Worm (Caenorhabditis elegans) whole organism, late embryonic: Measurements from ENCODE around the gene idpc-4.

Experiments used
- C08G9.2 ChIP-seq: sonication (generic microtip); optimal IDR thresholded peaks from 2 replicates; lab custom pipeline; 2016; ENCODE audit warnings: mild to moderate bottlenecking, missing genetic modification characterization, moderate library complexity, missing compliant biosample characterization
- K02D7.2 ChIP-seq: sonication (generic microtip); optimal IDR thresholded peaks from 2 replicates; lab custom pipeline; 2017; ENCODE audit warnings: mild to moderate bottlenecking, missing genetic modification characterization, missing compliant biosample characterization
- K09A11.1 ChIP-seq: sonication (generic microtip); optimal IDR thresholded peaks from 2 replicates; lab custom pipeline; 2017; ENCODE audit warnings: antibody characterized with exemption, mild to moderate bottlenecking, missing genetic modification characterization, missing compliant biosample characterization; ENCODE audit not compliant: insufficient read depth
- T23F11.4 ChIP-seq: fragments of 200-800 bp; sonication (Bioruptor generic); optimal IDR thresholded peaks from 2 replicates; lab custom pipeline; 2018; ENCODE audit warnings: mild to moderate bottlenecking, missing genetic modification characterization, missing compliant biosample characterization
- ceh-14 ChIP-seq: sonication (generic microtip); optimal IDR thresholded peaks from 2 replicates; lab custom pipeline; 2016; ENCODE audit warnings: missing genotype, missing genetic modification characterization, missing compliant biosample characterization
- ceh-18 ChIP-seq: sonication (generic microtip); optimal IDR thresholded peaks from 2 replicates; lab custom pipeline; 2016; ENCODE audit warnings: missing genetic modification characterization, missing compliant biosample characterization
- ceh-22 ChIP-seq: sonication (generic microtip); optimal IDR thresholded peaks from 2 replicates; lab custom pipeline; 2017; ENCODE audit warnings: missing biosample characterization, missing genetic modification characterization
- ceh-24 ChIP-seq: sonication (generic microtip); optimal IDR thresholded peaks from 2 replicates; lab custom pipeline; 2016; ENCODE audit warnings: mild to moderate bottlenecking, missing genetic modification characterization, missing compliant biosample characterization
- ceh-31 ChIP-seq: sonication (generic microtip); optimal IDR thresholded peaks from 2 replicates; lab custom pipeline; 2016; ENCODE audit warnings: missing genetic modification characterization, missing compliant biosample characterization
- ceh-45 ChIP-seq: fragments of 200-800 bp; sonication (Bioruptor generic); IDR thresholded peaks from 2 replicates; pipeline ENCODE4 v1.3.6; 2022; ENCODE audit warnings: missing genetic modification reagents, missing genetic modification characterization, missing compliant biosample characterization
- ceh-48 ChIP-seq: sonication (generic microtip); optimal IDR thresholded peaks from 2 replicates; lab custom pipeline; 2016; ENCODE audit warnings: missing genetic modification characterization, inconsistent platforms, missing compliant biosample characterization
- ceh-6 ChIP-seq: fragments of 200-800 bp; sonication (Bioruptor generic); optimal IDR thresholded peaks from 2 replicates; lab custom pipeline; 2018; ENCODE audit warnings: mild to moderate bottlenecking, missing genetic modification characterization, missing compliant biosample characterization
- che-1 ChIP-seq: sonication (generic microtip); optimal IDR thresholded peaks from 2 replicates; lab custom pipeline; 2016; ENCODE audit warnings: mild to moderate bottlenecking, missing genetic modification characterization, missing compliant biosample characterization
- ets-4 ChIP-seq: sonication (generic microtip); optimal IDR thresholded peaks from 2 replicates; lab custom pipeline; 2016; ENCODE audit warnings: missing genetic modification characterization, missing compliant biosample characterization
- eyg-1 ChIP-seq: sonication (generic microtip); optimal IDR thresholded peaks from 2 replicates; lab custom pipeline; 2016; ENCODE audit warnings: missing genotype, missing genetic modification characterization, missing compliant biosample characterization
- fax-1 ChIP-seq: sonication (generic microtip); optimal IDR thresholded peaks from 2 replicates; lab custom pipeline; 2016; ENCODE audit warnings: missing genotype, missing genetic modification characterization, missing compliant biosample characterization
- fkh-10 ChIP-seq: fragments of 150-350 bp; optimal IDR thresholded peaks from 2 replicates; lab custom pipeline; 2014; ENCODE audit warnings: missing biosample characterization, missing genetic modification reagents, missing genetic modification characterization
- fkh-6 ChIP-seq: sonication (generic microtip); optimal IDR thresholded peaks from 2 replicates; lab custom pipeline; 2016; ENCODE audit warnings: missing genetic modification characterization, missing compliant biosample characterization
- gmeb-2 ChIP-seq: sonication (generic microtip); optimal IDR thresholded peaks from 2 replicates; lab custom pipeline; 2016; ENCODE audit warnings: missing genetic modification characterization, inconsistent platforms, missing compliant biosample characterization
- hlh-13 ChIP-seq: fragments of 200-800 bp; sonication (Bioruptor generic); optimal IDR thresholded peaks from 2 replicates; lab custom pipeline; 2018; ENCODE audit warnings: mild to moderate bottlenecking, missing genetic modification characterization, missing compliant biosample characterization
- hlh-15 ChIP-seq: sonication (generic microtip); optimal IDR thresholded peaks from 2 replicates; lab custom pipeline; 2016; ENCODE audit warnings: missing genetic modification characterization, missing compliant biosample characterization
- hlh-30 ChIP-seq: sonication (generic microtip); optimal IDR thresholded peaks from 2 replicates; lab custom pipeline; 2017; ENCODE audit warnings: antibody characterized with exemption, missing genetic modification characterization, missing compliant biosample characterization; ENCODE audit not compliant: insufficient read depth
- hlh-8 ChIP-seq: sonication (generic microtip); optimal IDR thresholded peaks from 2 replicates; lab custom pipeline; 2016; ENCODE audit warnings: missing genotype, missing genetic modification characterization, missing compliant biosample characterization
- lim-6 ChIP-seq: sonication (generic microtip); optimal IDR thresholded peaks from 2 replicates; lab custom pipeline; 2016; ENCODE audit warnings: missing genetic modification characterization, missing compliant biosample characterization
- mec-3 ChIP-seq: sonication (generic microtip); optimal IDR thresholded peaks from 2 replicates; lab custom pipeline; 2016; ENCODE audit warnings: borderline replicate concordance, missing genetic modification characterization, missing compliant biosample characterization
- nhr-11 ChIP-seq: fragments of 150-350 bp; optimal IDR thresholded peaks from 2 replicates; lab custom pipeline; 2014; ENCODE audit warnings: missing biosample characterization, missing genetic modification characterization
- nhr-232 ChIP-seq: sonication (generic microtip); optimal IDR thresholded peaks from 2 replicates; lab custom pipeline; 2016; ENCODE audit warnings: missing genetic modification characterization, missing compliant biosample characterization
- odd-2 ChIP-seq: sonication (generic microtip); optimal IDR thresholded peaks from 2 replicates; lab custom pipeline; 2017; ENCODE audit warnings: antibody characterized with exemption, mild to moderate bottlenecking, missing genetic modification characterization, missing compliant biosample characterization
- pag-3 ChIP-seq: sonication (generic microtip); optimal IDR thresholded peaks from 2 replicates; lab custom pipeline; 2016; ENCODE audit warnings: missing compliant biosample characterization, missing genetic modification characterization, borderline replicate concordance
- pat-9 ChIP-seq: fragments of 200-800 bp; sonication (Bioruptor generic); optimal IDR thresholded peaks from 2 replicates; lab custom pipeline; 2018; ENCODE audit warnings: mild to moderate bottlenecking, missing genetic modification characterization, moderate library complexity, missing compliant biosample characterization
- pax-1 ChIP-seq: fragments of 150-350 bp; optimal IDR thresholded peaks from 2 replicates; lab custom pipeline; 2014; ENCODE audit warnings: missing biosample characterization, missing genetic modification characterization
- pha-2 ChIP-seq: sonication (generic microtip); optimal IDR thresholded peaks from 2 replicates; lab custom pipeline; 2017; ENCODE audit warnings: mild to moderate bottlenecking, missing genetic modification characterization, missing compliant biosample characterization
- pha-4 ChIP-seq: fragments of 150-350 bp; optimal IDR thresholded peaks from 2 replicates; lab custom pipeline; 2018; ENCODE audit warnings: missing biosample characterization, missing genetic modification reagents, missing genetic modification characterization
- pros-1 ChIP-seq: fragments of 150-350 bp; optimal IDR thresholded peaks from 2 replicates; lab custom pipeline; 2014; ENCODE audit warnings: missing biosample characterization, missing genetic modification reagents, missing genetic modification characterization
- ref-2 ChIP-seq: sonication (generic microtip); optimal IDR thresholded peaks from 2 replicates; lab custom pipeline; 2016; ENCODE audit warnings: missing genetic modification characterization, missing compliant biosample characterization
- sdc-2 ChIP-seq: sonication (generic microtip); optimal IDR thresholded peaks from 2 replicates; lab custom pipeline; 2016; ENCODE audit warnings: missing genotype, missing genetic modification characterization, missing compliant biosample characterization
- sox-2 ChIP-seq: fragments of 200-800 bp; sonication (Bioruptor generic); IDR thresholded peaks from 2 replicates; pipeline ENCODE4 v1.3.6; 2022; ENCODE audit warnings: missing genetic modification reagents, missing genetic modification characterization, missing compliant biosample characterization
- syd-9 ChIP-seq: sonication (generic microtip); optimal IDR thresholded peaks from 2 replicates; lab custom pipeline; 2016; ENCODE audit warnings: mild to moderate bottlenecking, missing genetic modification characterization, moderate library complexity, missing compliant biosample characterization
- unc-42 ChIP-seq: sonication (generic microtip); optimal IDR thresholded peaks from 2 replicates; lab custom pipeline; 2016; ENCODE audit warnings: missing genotype, missing genetic modification characterization, missing compliant biosample characterization
- unc-86 ChIP-seq: sonication (generic microtip); optimal IDR thresholded peaks from 2 replicates; lab custom pipeline; 2016; ENCODE audit warnings: missing genetic modification characterization, missing compliant biosample characterization
- zip-5 ChIP-seq: sonication (generic microtip); optimal IDR thresholded peaks from 2 replicates; lab custom pipeline; 2016; ENCODE audit warnings: missing genetic modification characterization, missing compliant biosample characterization

Gene idpc-4

DNA sequence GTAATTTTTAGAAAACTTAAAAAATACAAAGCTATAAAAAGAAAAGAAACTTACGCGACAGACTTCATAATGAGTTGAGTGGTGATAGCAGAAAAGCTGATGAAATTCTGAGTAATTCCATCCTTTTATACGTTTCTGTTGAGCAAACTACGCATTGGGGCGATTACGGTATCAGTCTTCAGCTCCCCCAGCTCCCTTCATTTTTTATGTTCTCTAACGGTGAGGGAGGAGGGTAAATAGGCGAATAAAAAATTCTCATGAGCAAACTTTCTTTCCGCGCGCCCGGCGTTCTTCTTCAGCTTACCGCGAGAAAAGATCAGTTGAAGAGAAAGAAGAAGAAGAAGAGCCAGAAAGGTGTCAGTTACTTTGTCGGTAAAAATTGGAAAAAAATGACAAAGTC, 6.3 kb upstream of the idpc-4 start, which contains the start of gene idpc-7:
idpc-7 (minus strand) TSS at position 101 of the 400 bp plus-strand sequence.
- TF ChIP-seq pag-3 = no peak
- no peak for TF ChIP-seq ceh-45 (GFP tag; lab: Robert Waterston, UW)
- TF ChIP-seq ceh-6 = no peak

DNA sequence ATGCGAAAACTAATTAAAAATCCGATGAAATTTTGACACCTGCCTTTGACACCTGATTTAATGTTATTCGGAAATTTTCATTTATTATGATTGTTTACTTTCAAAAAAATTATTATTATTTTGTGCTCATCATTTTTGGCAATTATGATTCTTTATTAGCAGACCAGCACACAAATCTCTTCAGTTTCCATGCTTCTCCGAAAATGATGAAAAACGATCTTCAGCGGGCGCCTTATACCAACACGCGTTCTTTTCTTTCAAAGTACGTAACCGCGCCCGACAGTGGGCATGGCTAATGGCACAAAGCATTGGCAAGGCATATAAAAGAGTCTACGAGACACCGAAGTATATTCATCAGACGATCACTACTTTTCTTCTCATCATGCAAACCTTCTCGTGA, 5.4 kb upstream of the idpc-4 start, which contains the start of gene idpc-6:
idpc-6 (plus strand) TSS at position 301 of the 400 bp plus-strand sequence.
- TF ChIP-seq fkh-10 (GFP tag; lab: Kevin White, UChicago) (no peak), unc-86 (tag; lab: Kevin White, UChicago) (no peak), nhr-232 (tag; lab: Kevin White, UChicago) (no peak), unc-42 (tag; lab: Kevin White, UChicago) (no peak), ceh-18 (tag; lab: Kevin White, UChicago) (no peak), odd-2 (no peak), ceh-31 (tag; lab: Kevin White, UChicago) (no peak), gmeb-2 (no peak), sox-2 (GFP tag; lab: Robert Waterston, UW) (no peak), hlh-15 (tag; lab: Kevin White, UChicago) (no peak), ceh-48 (no peak), ceh-14 (tag; lab: Kevin White, UChicago) (no peak)

DNA sequence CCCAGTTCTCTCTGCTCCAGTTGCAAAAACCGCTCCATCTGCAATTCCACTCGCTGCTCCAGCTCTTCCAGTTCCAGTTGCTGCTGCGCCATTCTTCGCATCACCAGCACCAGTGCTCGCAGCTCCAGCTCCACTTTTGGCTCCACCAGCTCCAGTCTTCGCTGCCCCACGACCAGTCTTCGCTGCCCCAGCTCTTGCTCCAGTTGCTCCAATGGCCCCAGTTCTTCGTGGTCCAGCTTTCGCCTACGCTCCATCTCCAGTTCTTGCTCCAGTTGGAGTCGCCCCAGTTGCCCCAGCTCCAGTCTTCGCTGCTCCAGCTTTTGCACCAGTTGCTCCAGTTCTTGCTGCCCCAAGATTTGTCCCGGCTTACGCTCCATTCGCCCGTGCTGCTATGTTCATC, 4.8 kb upstream of the idpc-4 start:
- TF ChIP-seq pros-1 (tag; lab: Kevin White, UChicago) (no peak), pax-1 (tag; lab: Kevin White, UChicago) (no peak), syd-9 (tag; lab: Kevin White, UChicago) (no peak), hlh-8 (tag; lab: Kevin White, UChicago) (no peak), mec-3 (tag; lab: Kevin White, UChicago) (no peak), ref-2 (tag; lab: Kevin White, UChicago) (no peak), ceh-14 (tag; lab: Kevin White, UChicago) (no peak), fkh-6 (tag; lab: Kevin White, UChicago) (no peak), hlh-13 (no peak), eyg-1 (tag; lab: Kevin White, UChicago) (no peak), pat-9 (tag; lab: Kevin White, UChicago) (no peak), ceh-31 (tag; lab: Kevin White, UChicago) (no peak), ceh-22 (tag; lab: Kevin White, UChicago) (no peak), zip-5 (no peak), nhr-11 (tag; lab: Kevin White, UChicago) (no peak), K02D7.2 (tag; lab: Kevin White, UChicago) (no peak), fkh-10 (GFP tag; lab: Kevin White, UChicago) (no peak), sdc-2 (tag; lab: Kevin White, UChicago) (no peak), pha-4 (tag; lab: Kevin White, UChicago) (no peak)

DNA sequence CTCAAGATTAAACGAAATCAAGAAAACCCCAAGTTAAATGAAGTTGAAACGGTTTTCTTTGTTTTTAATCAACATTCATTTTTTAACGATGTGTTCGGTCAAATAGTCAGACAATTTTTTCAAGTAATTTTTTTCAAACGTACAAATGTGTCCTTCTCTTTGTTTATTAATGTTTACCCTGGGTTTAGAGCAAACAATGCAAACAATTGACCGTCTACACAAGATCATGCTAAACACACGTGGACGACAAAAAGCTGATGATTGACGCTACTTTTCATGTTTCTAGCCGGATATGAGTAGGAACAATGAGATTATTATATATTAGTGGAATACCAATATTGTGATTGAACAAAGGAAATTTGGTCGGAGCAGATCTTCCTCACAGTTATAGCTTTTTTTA, 3.8 kb upstream of the idpc-4 start:
- TF ChIP-seq hlh-8 (tag; lab: Kevin White, UChicago) (no peak), K09A11.1 (tag; lab: Kevin White, UChicago) (no peak), syd-9 (tag; lab: Kevin White, UChicago) (no peak), ceh-31 (tag; lab: Kevin White, UChicago) (no peak), lim-6 (no peak), che-1 (tag; lab: Kevin White, UChicago) (no peak), C08G9.2 (tag; lab: Kevin White, UChicago) (no peak)

DNA sequence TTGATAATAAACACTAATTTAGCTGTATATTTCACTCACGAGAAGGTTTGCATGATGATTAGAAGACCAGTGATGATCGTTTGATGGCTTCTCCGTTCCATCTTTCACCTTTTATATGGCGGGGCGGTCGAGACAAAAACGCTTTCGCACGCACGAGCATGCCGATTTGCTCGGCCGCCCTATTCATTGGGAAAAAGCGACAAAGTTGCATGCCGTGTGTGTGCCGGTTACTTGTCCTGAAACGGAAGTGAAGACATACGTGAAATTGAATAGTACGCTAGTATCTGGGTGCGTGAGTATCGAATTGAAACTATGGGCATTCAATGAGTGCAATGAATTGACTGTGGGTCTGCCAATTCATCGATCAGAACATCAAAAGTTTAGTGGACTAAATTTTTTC, 2.4 kb upstream of the idpc-4 start, which contains the start of gene idpc-5:
idpc-5 (minus strand) TSS at position 101 of the 400 bp plus-strand sequence.
- no peak for TF ChIP-seq ceh-18 (tag; lab: Kevin White, UChicago)
- TF ChIP-seq ceh-6 = no peak
- no peak for TF ChIP-seq hlh-30 (tag; lab: Kevin White, UChicago)
- TF ChIP-seq fkh-6 (tag; lab: Kevin White, UChicago) = no peak
- no peak for TF ChIP-seq nhr-11 (tag; lab: Kevin White, UChicago)
- TF ChIP-seq ets-4 (tag; lab: Kevin White, UChicago) = no peak
- TF ChIP-seq mec-3 (tag; lab: Kevin White, UChicago) = no peak
- TF ChIP-seq ceh-24 = no peak
- TF ChIP-seq fax-1 (tag; lab: Kevin White, UChicago) = no peak
- no peak for TF ChIP-seq pha-2 (tag; lab: Kevin White, UChicago)
- TF ChIP-seq pha-4 (tag; lab: Kevin White, UChicago) = no peak
- TF ChIP-seq T23F11.4 (GFP tag; lab: Kevin White, UChicago) = no peak
- TF ChIP-seq fkh-10 (GFP tag; lab: Kevin White, UChicago) = no peak
- no peak for TF ChIP-seq syd-9 (tag; lab: Kevin White, UChicago)
- TF ChIP-seq, all 69 proteins: peak for 0
